Fruit fly (Drosophila melanogaster) whole organism, embryonic: ENCODE data around the gene Acp29AB.
A peak's percentile ranks its signal among the peaks of the same experiment; 100 is the strongest.

Source experiments
- Asciz ChIP-seq: fragments of 200-800 bp; sonication (Bioruptor generic); optimal IDR thresholded peaks from 2 replicates; lab custom pipeline; 2017; ENCODE audit warnings: missing biosample characterization, mild to moderate bottlenecking, missing genetic modification characterization, missing genetic modification reagents
- Bdp1 ChIP-seq: fragments of 200-800 bp; sonication (Bioruptor generic); optimal IDR thresholded peaks from 3 replicates; lab custom pipeline; 2016; ENCODE audit warnings: missing biosample characterization, missing genetic modification characterization
- CG10959 ChIP-seq: fragments of 200-800 bp; sonication (Bioruptor generic); IDR thresholded peaks from 2 replicates; pipeline ENCODE4 v1.3.6; 2022; ENCODE audit warnings: missing biosample characterization, missing genetic modification characterization
- CG11398 ChIP-seq: fragments of 200-800 bp; sonication (Bioruptor generic); optimal IDR thresholded peaks from 2 replicates; lab custom pipeline; 2016; ENCODE audit warnings: missing biosample characterization, missing genetic modification characterization
- CG11504 ChIP-seq: fragments of 200-800 bp; sonication (Bioruptor generic); optimal IDR thresholded peaks from 3 replicates; lab custom pipeline; 2019; ENCODE audit warnings: missing biosample characterization, mild to moderate bottlenecking, missing genetic modification characterization, moderate library complexity
- CG11696 ChIP-seq: fragments of 200-800 bp; sonication (Bioruptor generic); IDR thresholded peaks from 2 replicates; pipeline ENCODE4 v1.3.6; 2022; ENCODE audit warnings: missing biosample characterization, missing genetic modification characterization
- CG14710 ChIP-seq: fragments of 200-800 bp; sonication (Bioruptor generic); optimal IDR thresholded peaks from 3 replicates; lab custom pipeline; 2019; ENCODE audit warnings: missing biosample characterization, mild to moderate bottlenecking, missing genetic modification characterization, moderate library complexity
- CG16863 ChIP-seq: fragments of 200-800 bp; sonication (Bioruptor generic); optimal IDR thresholded peaks from 3 replicates; lab custom pipeline; 2016; ENCODE audit warnings: missing biosample characterization, missing genetic modification characterization
- CG18011 ChIP-seq: fragments of 200-800 bp; sonication (Bioruptor generic); optimal IDR thresholded peaks from 2 replicates; lab custom pipeline; 2017; ENCODE audit warnings: missing biosample characterization, missing genetic modification characterization, mild to moderate bottlenecking, moderate library complexity, missing genotype
- CG2129 ChIP-seq: fragments of 200-800 bp; sonication (Bioruptor generic); IDR thresholded peaks from 2 replicates; pipeline ENCODE4 v1.3.6; 2022; ENCODE audit warnings: missing biosample characterization, missing genetic modification characterization; ENCODE audit not compliant: partially characterized antibody
- CG31388 ChIP-seq: fragments of 200-800 bp; sonication (Bioruptor generic); optimal IDR thresholded peaks from 2 replicates; lab custom pipeline; 2016; ENCODE audit warnings: missing biosample characterization, missing genetic modification characterization
- CG3281 ChIP-seq: fragments of 200-800 bp; sonication (Bioruptor generic); optimal IDR thresholded peaks from 3 replicates; lab custom pipeline; 2017; ENCODE audit warnings: missing biosample characterization, mild to moderate bottlenecking, missing genetic modification characterization
- CG8359 ChIP-seq: fragments of 200-800 bp; sonication (Bioruptor generic); optimal IDR thresholded peaks from 2 replicates; lab custom pipeline; 2017; ENCODE audit warnings: missing biosample characterization, mild to moderate bottlenecking, missing genetic modification characterization, borderline replicate concordance
- CG8944 ChIP-seq: fragments of 200-800 bp; sonication (Bioruptor generic); optimal IDR thresholded peaks from 3 replicates; lab custom pipeline; 2016; ENCODE audit warnings: missing biosample characterization, missing genetic modification characterization
- CG9609 ChIP-seq: fragments of 200-800 bp; sonication (Bioruptor generic); optimal IDR thresholded peaks from 3 replicates; lab custom pipeline; 2016; ENCODE audit warnings: missing biosample characterization, missing genetic modification characterization
- D ChIP-seq, 2 experiments: fragments of 200-800 bp in 1 of 2; fragments of >200 bp in 1 of 2; sonication (Bioruptor generic) in 1 of 2; optimal IDR thresholded peaks; 2 replicates in 1 of 2; 3 replicates in 1 of 2; lab custom pipeline; 2017; ENCODE audit warnings: mild to moderate bottlenecking in 1 of 2, missing biosample characterization in 1 of 2, missing genetic modification characterization in 1 of 2, missing genetic modification reagents in 1 of 2
- D19B ChIP-seq: fragments of 200-800 bp; sonication (Bioruptor generic); optimal IDR thresholded peaks from 2 replicates; lab custom pipeline; 2017; ENCODE audit warnings: missing biosample characterization, mild to moderate bottlenecking, missing genetic modification characterization
- Dip3 ChIP-seq: fragments of 200-800 bp; sonication (Bioruptor generic); optimal IDR thresholded peaks from 3 replicates; lab custom pipeline; 2016; ENCODE audit warnings: missing biosample characterization, missing genetic modification characterization
- H15 ChIP-seq: fragments of 200-800 bp; sonication (Bioruptor generic); IDR thresholded peaks from 3 replicates; pipeline ENCODE4 v1.3.6; 2022; ENCODE audit warnings: missing biosample characterization, missing genetic modification characterization
- HLHmδ ChIP-seq: fragments of 200-800 bp; sonication (Bioruptor generic); optimal IDR thresholded peaks from 2 replicates; lab custom pipeline; 2018; ENCODE audit warnings: missing biosample characterization, mild to moderate bottlenecking, missing genetic modification characterization, moderate library complexity
- Mrtf ChIP-seq: fragments of 200-800 bp; sonication (Bioruptor generic); IDR thresholded peaks from 3 replicates; pipeline ENCODE4 v1.3.6; 2022; ENCODE audit warnings: missing biosample characterization, missing genetic modification characterization
- Oli ChIP-seq: fragments of 200-800 bp; sonication (Bioruptor generic); optimal IDR thresholded peaks from 2 replicates; lab custom pipeline; 2018; ENCODE audit warnings: missing biosample characterization, mild to moderate bottlenecking, missing genetic modification characterization, moderate library complexity
- Poxn ChIP-seq: fragments of 200-800 bp; sonication (Bioruptor generic); IDR thresholded peaks from 2 replicates; pipeline ENCODE4 v1.3.6; 2022; ENCODE audit warnings: missing biosample characterization, missing genetic modification characterization
- Ravus ChIP-seq: fragments of 200-800 bp; sonication (Bioruptor generic); IDR thresholded peaks from 2 replicates; pipeline ENCODE4 v1.3.6; 2022; ENCODE audit warnings: missing biosample characterization, missing genetic modification characterization
- Rfx ChIP-seq: fragments of 200-800 bp; sonication (Bioruptor generic); IDR thresholded peaks from 2 replicates; pipeline ENCODE4 v1.3.6; 2022; ENCODE audit warnings: missing biosample characterization, missing genetic modification characterization
- Sry-δ ChIP-seq: fragments of 200-800 bp; sonication (Bioruptor generic); optimal IDR thresholded peaks from 2 replicates; lab custom pipeline; 2016; ENCODE audit warnings: missing biosample characterization, missing genetic modification characterization
- Vsx1 ChIP-seq: fragments of 200-800 bp; sonication (Bioruptor generic); optimal IDR thresholded peaks from 2 replicates; lab custom pipeline; 2017; ENCODE audit warnings: missing biosample characterization, mild to moderate bottlenecking, missing genetic modification characterization, missing genetic modification reagents
- YL-1 ChIP-seq: fragments of 200-800 bp; sonication (Bioruptor generic); optimal IDR thresholded peaks from 3 replicates; lab custom pipeline; 2017; ENCODE audit warnings: missing biosample characterization, mild to moderate bottlenecking, missing genetic modification characterization
- al ChIP-seq: fragments of 200-800 bp; sonication (Bioruptor generic); IDR thresholded peaks from 2 replicates; pipeline ENCODE4 v1.3.6; 2022; ENCODE audit warnings: missing biosample characterization, missing genetic modification characterization
- btn ChIP-seq: fragments of 200-800 bp; sonication (Bioruptor generic); optimal IDR thresholded peaks from 2 replicates; lab custom pipeline; 2016; ENCODE audit warnings: missing biosample characterization, missing genetic modification characterization
- chif ChIP-seq, 2 experiments: fragments of 200-800 bp; sonication (Bioruptor generic); optimal IDR thresholded peaks; 3 replicates each; lab custom pipeline; 2016; ENCODE audit warnings: missing biosample characterization in 2 of 2, missing genetic modification characterization in 2 of 2
- cwo ChIP-seq: fragments of 200-800 bp; sonication (Bioruptor generic); optimal IDR thresholded peaks from 3 replicates; lab custom pipeline; 2017; ENCODE audit warnings: missing biosample characterization, missing genetic modification characterization, mild to moderate bottlenecking, moderate library complexity, missing genetic modification reagents
- da ChIP-seq: fragments of 200-800 bp; sonication (Bioruptor generic); optimal IDR thresholded peaks from 2 replicates; lab custom pipeline; 2016; ENCODE audit warnings: missing biosample characterization, missing genetic modification characterization
- dan ChIP-seq: fragments of 200-800 bp; sonication (Bioruptor generic); IDR thresholded peaks from 2 replicates; pipeline ENCODE4 v1.3.6; 2022; ENCODE audit warnings: missing biosample characterization, missing genetic modification characterization
- dimm ChIP-seq: fragments of 200-800 bp; sonication (Bioruptor generic); IDR thresholded peaks from 2 replicates; pipeline ENCODE4 v1.3.6; 2022; ENCODE audit warnings: missing biosample characterization, missing genetic modification characterization
- disco-r ChIP-seq: fragments of 200-800 bp; sonication (Bioruptor generic); optimal IDR thresholded peaks from 2 replicates; lab custom pipeline; 2016; ENCODE audit warnings: missing biosample characterization, missing genetic modification characterization
- fd64A ChIP-seq: fragments of 200-800 bp; sonication (Bioruptor generic); optimal IDR thresholded peaks from 3 replicates; lab custom pipeline; 2018; ENCODE audit warnings: missing biosample characterization, mild to moderate bottlenecking, missing genetic modification characterization
- fd96Cb ChIP-seq: fragments of 200-800 bp; sonication (Bioruptor generic); optimal IDR thresholded peaks from 2 replicates; lab custom pipeline; 2018; ENCODE audit warnings: missing biosample characterization, mild to moderate bottlenecking, missing genetic modification characterization, moderate library complexity
- pan ChIP-seq, 4 experiments: fragments of >200 bp in 3 of 4; fragments of 200-800 bp in 1 of 4; sonication (Bioruptor generic) in 1 of 4; optimal IDR thresholded peaks in 3 of 4; IDR thresholded peaks in 1 of 4; 2 replicates each; pipeline versions ENCODE4 v1.3.6 to Lab custom; 2017 to 2022; ENCODE audit warnings: missing biosample characterization in 2 of 4, missing genetic modification characterization in 2 of 4, mixed read lengths in 1 of 4
- pnt ChIP-seq: fragments of 200-800 bp; sonication (Bioruptor generic); optimal IDR thresholded peaks from 3 replicates; lab custom pipeline; 2016; ENCODE audit warnings: missing biosample characterization, missing genetic modification characterization
- sqz ChIP-seq: fragments of 200-800 bp; sonication (Bioruptor generic); optimal IDR thresholded peaks from 3 replicates; lab custom pipeline; 2018; ENCODE audit warnings: missing biosample characterization, mild to moderate bottlenecking, missing genetic modification characterization
- stwl ChIP-seq: fragments of 200-800 bp; sonication (Bioruptor generic); optimal IDR thresholded peaks from 3 replicates; lab custom pipeline; 2018; ENCODE audit warnings: missing biosample characterization, mild to moderate bottlenecking, missing genetic modification characterization, moderate library complexity
- tap ChIP-seq: fragments of 200-800 bp; optimal IDR thresholded peaks from 3 replicates; lab custom pipeline; 2019; ENCODE audit warnings: missing biosample characterization, mild to moderate bottlenecking, missing genetic modification characterization, moderate library complexity
- tgo ChIP-seq: fragments of 200-800 bp; sonication (Bioruptor generic); IDR thresholded peaks from 3 replicates; pipeline ENCODE4 v1.3.6; 2022; ENCODE audit warnings: missing biosample characterization, missing genetic modification characterization
- trem ChIP-seq: fragments of 200-800 bp; optimal IDR thresholded peaks from 3 replicates; lab custom pipeline; 2019; ENCODE audit warnings: missing biosample characterization, mild to moderate bottlenecking, missing genetic modification characterization, moderate library complexity
- tup ChIP-seq: fragments of 200-800 bp; sonication (Bioruptor generic); optimal IDR thresholded peaks from 2 replicates; lab custom pipeline; 2016; ENCODE audit warnings: missing biosample characterization, mild to moderate bottlenecking, missing genetic modification characterization, moderate library complexity
- wek ChIP-seq: fragments of 200-800 bp; sonication (Bioruptor generic); optimal IDR thresholded peaks from 3 replicates; lab custom pipeline; 2018; ENCODE audit warnings: missing biosample characterization, mild to moderate bottlenecking, missing genetic modification characterization, moderate library complexity
- z ChIP-seq: fragments of 200-800 bp; sonication (Bioruptor generic); IDR thresholded peaks from 3 replicates; pipeline ENCODE4 v1.3.6; 2022; ENCODE audit warnings: missing biosample characterization, missing genetic modification characterization

Acp29AB gene

DNA sequence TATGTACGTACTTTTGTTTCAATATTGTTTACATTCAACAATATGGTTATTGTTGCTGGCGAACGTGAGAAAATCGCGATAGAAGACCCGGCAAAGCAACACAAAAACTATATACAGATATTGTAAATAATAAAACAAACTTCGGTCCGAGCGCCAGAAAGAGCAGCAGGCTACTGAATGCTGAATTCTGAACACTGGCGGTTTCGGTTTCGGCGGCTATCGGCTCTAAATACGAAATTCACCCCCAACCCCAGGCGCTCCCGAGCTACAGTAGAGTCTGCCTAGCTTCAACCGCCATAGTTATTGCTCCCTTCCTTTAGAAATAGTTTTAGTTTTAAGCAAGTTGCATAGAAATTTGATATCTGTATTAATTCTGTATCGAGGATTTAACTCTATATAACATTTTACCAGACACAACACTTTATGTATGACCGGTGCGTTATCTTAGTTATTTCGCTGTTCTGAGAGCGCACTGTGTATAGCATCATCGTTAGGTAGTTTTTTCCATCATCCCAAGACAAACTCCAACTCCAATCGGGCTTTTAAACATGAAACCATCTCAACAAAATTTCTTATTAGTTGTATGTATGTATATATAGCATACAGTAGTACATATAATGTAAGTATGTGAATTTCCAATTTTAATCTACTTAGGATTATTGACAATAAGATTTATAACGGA, 30.6 kb downstream of the Acp29AB start, which contains the start of gene CG7627 (continued):
- TF ChIP-seq CG16863 (GFP tag; lab: Kevin White, UChicago), result peak; percentile 40
- TF ChIP-seq YL-1 (GFP tag; lab: Kevin White, UChicago), result no peak
- TF ChIP-seq CG18011, result peak; percentile 26
- TF ChIP-seq CG2129 (GFP tag; lab: Robert Waterston, UW), result no peak
- 0 out of 2 replicates have a peak, but pooled peaks have one; percentile 34 for TF ChIP-seq CG11696
- peak; percentile 64 for TF ChIP-seq D19B (GFP tag; lab: Kevin White, UChicago)
- TF ChIP-seq dan, result no peak
- TF ChIP-seq fd96Cb (tag; lab: Kevin White, UChicago), result peak; percentile 68
- peak; percentile 57 for TF ChIP-seq tap (tag; lab: Kevin White, UChicago)
- TF ChIP-seq Mrtf (GFP tag; lab: Robert Waterston, UW), result peak; percentile 80
- peak; percentile 30 for TF ChIP-seq wek (GFP tag; lab: Kevin White, UChicago)
- TF ChIP-seq HLHmδ (GFP tag; lab: Kevin White, UChicago), result no peak
- no peak for TF ChIP-seq fd64A
- TF ChIP-seq Vsx1 (GFP tag; lab: Kevin White, UChicago), result peak; percentile 19
- TF ChIP-seq CG8944 (GFP tag; lab: Kevin White, UChicago), result peak; percentile 75
- TF ChIP-seq pnt, result peak; percentile 59
- TF ChIP-seq D (optimal IDR thresholded peaks at IDR 0.05; lab: Kevin White, UChicago), result no peak
- peak; percentile 51 for TF ChIP-seq D (GFP tag; optimal IDR thresholded peaks at IDR 0.05; lab: Kevin White, UChicago)
- peak; percentile 54 for TF ChIP-seq Oli (tag; lab: Kevin White, UChicago)
- no peak for TF ChIP-seq z (GFP tag; lab: Robert Waterston, UW)
- TF ChIP-seq CG31388 (GFP tag; lab: Kevin White, UChicago), result no peak
- TF ChIP-seq Sry-δ (GFP tag; lab: Kevin White, UChicago), result peak; percentile 48
- TF ChIP-seq trem (tag; lab: Kevin White, UChicago), result peak; percentile 25
- TF ChIP-seq btn (GFP tag; lab: Kevin White, UChicago), result peak; percentile 19
- peak; percentile 41 for TF ChIP-seq tup
- TF ChIP-seq Bdp1 (GFP tag; lab: Kevin White, UChicago), result peak; percentile 61
- peak; percentile 71 for TF ChIP-seq CG11504 (tag; lab: Kevin White, UChicago)
- TF ChIP-seq H15 (GFP tag; lab: Robert Waterston, UW), result no peak; the same call in 2 of the 3 replicates
- peak; percentile 19 for TF ChIP-seq da
- peak; percentile 70; the same call in 1 of the 2 replicates for TF ChIP-seq dimm (GFP tag; lab: Robert Waterston, UW)
- peak; percentile 66 for TF ChIP-seq Asciz
- peak; percentile 39 for TF ChIP-seq CG8359
- TF ChIP-seq chif (GFP tag; optimal IDR thresholded peaks at IDR 0.05; lab: Kevin White, UChicago), result peak; percentile 56 to 76
- no peak for TF ChIP-seq pan (optimal IDR thresholded peaks at IDR 0.05; lab: Kevin White, UChicago)
- TF ChIP-seq pan (GFP tag; optimal IDR thresholded peaks at IDR 0.05 in 1 of 2, IDR thresholded peaks at IDR 0.05 in 1 of 2), result peak in 1 of 2 experiments; percentile 83
- peak; percentile 75 for TF ChIP-seq al
- TF ChIP-seq Dip3, result peak; percentile 73
- TF ChIP-seq cwo, result peak; percentile 83
- TF ChIP-seq Poxn (GFP tag; lab: Robert Waterston, UW), result peak; percentile 70
- no peak for TF ChIP-seq stwl
- peak; percentile 74 for TF ChIP-seq disco-r (GFP tag; lab: Kevin White, UChicago)
- TF ChIP-seq CG10959 (GFP tag; lab: Robert Waterston, UW), result peak; percentile 45; the same call in 1 of the 2 replicates
- peak; percentile 72 for TF ChIP-seq CG9609 (GFP tag; lab: Kevin White, UChicago)
- peak; percentile 81 for TF ChIP-seq CG3281 (GFP tag; lab: Kevin White, UChicago)
- TF ChIP-seq Ravus, result peak; percentile 54
- TF ChIP-seq CG14710 (tag; lab: Kevin White, UChicago), result peak; percentile 51
- TF ChIP-seq tgo (GFP tag; lab: Robert Waterston, UW), result peak; percentile 74
- TF ChIP-seq CG11398 (GFP tag; lab: Kevin White, UChicago), result no peak
- TF ChIP-seq sqz, result peak; percentile 53
- TF ChIP-seq Rfx (GFP tag; lab: Robert Waterston, UW), result peak; percentile 87
